Fruit fly (Drosophila melanogaster): ENCODE data around the gene CG31689.

The CG31689 gene

DNA sequence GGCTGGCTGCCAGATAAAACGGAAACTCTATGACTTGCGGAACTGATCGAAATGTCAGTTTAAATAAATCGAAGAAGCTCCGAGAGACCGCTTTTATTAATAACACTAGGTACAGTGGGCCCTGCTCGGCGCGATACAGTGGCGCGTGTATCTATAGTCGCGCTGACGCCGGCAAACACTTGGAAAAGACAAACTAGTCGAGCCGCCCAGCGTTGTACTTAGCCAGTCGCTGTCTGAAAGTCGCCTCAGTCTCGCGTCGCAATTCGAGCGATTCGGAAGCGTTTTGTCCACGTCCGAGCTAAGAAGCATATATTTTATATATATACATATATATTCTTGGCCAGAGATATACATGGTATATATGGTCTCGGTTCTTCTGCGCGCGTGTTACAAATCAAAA lies 4.4 kb downstream of the CG31689 start (continued):
- TF ChIP-seq CG6689 (GFP tag; IDR thresholded peaks at IDR 0.05) (no peak), zen2 (GFP tag; IDR thresholded peaks at IDR 0.05; ENCODE audit: partially characterized antibody) (no peak), Jarid2 (GFP tag; optimal IDR thresholded peaks at IDR 0.05) (peak; percentile 53), chinmo (GFP tag; IDR thresholded peaks at IDR 0.05; ENCODE audit: partially characterized antibody) (peak; percentile 65; the same call in 1 of the 4 replicates), CG2199 (GFP tag; IDR thresholded peaks at IDR 0.05) (0 out of 3 replicates have a peak, but pooled peaks have one; percentile 48), amos (GFP tag; IDR thresholded peaks at IDR 0.05; ENCODE audit: partially characterized antibody) (no peak; the same call in 1 of the 2 replicates), CG2712 (tag; optimal IDR thresholded peaks at IDR 0.05) (peak; percentile 7), sc (optimal IDR thresholded peaks at IDR 0.05) (no peak), sc (GFP tag; optimal IDR thresholded peaks at IDR 0.05) (no peak), CG4424 (GFP tag; optimal IDR thresholded peaks at IDR 0.05) (peak; percentile 24), ci (GFP tag; IDR thresholded peaks at IDR 0.05) (no peak), CG14014 (GFP tag; IDR thresholded peaks at IDR 0.05) (peak; percentile 42), CG3847 (GFP tag; IDR thresholded peaks at IDR 0.05) (peak; percentile 44; the same call in 1 of the 2 replicates), Adf1 (GFP tag; IDR thresholded peaks at IDR 0.05) (0 out of 2 replicates have a peak, but pooled peaks have one; percentile 24), CG4820 (GFP tag; optimal IDR thresholded peaks at IDR 0.05) (no peak), luna (GFP tag; optimal IDR thresholded peaks at IDR 0.05) (no peak), esg (GFP tag; conservative IDR thresholded peaks at IDR 0.05) (0 out of 2 replicates have a peak, but pooled peaks have one; percentile 21), CG32772 (GFP tag; IDR thresholded peaks at IDR 0.05) (no peak), ftz-f1 (GFP tag; optimal IDR thresholded peaks at IDR 0.05) (peak; percentile 58), CG4617 (GFP tag; optimal IDR thresholded peaks at IDR 0.05; ENCODE audit: borderline replicate concordance) (no peak), HLHmδ (GFP tag; optimal IDR thresholded peaks at IDR 0.05) (no peak), CG15601 (tag; optimal IDR thresholded peaks at IDR 0.05) (no peak), fd3F (GFP tag; optimal IDR thresholded peaks at IDR 0.05) (peak; percentile 27), Mrtf (GFP tag; IDR thresholded peaks at IDR 0.05) (peak; percentile 65; the same call in 1 of the 3 replicates), Hr3 (GFP tag; optimal IDR thresholded peaks at IDR 0.05) (no peak), CG11247 (GFP tag; IDR thresholded peaks at IDR 0.05) (peak; percentile 59), slbo (GFP tag; IDR thresholded peaks at IDR 0.05) (peak; percentile 70), D19B (GFP tag; optimal IDR thresholded peaks at IDR 0.05) (no peak), H15 (GFP tag; IDR thresholded peaks at IDR 0.05) (peak; percentile 56; the same call in 1 of the 3 replicates), CG13624 (GFP tag; optimal IDR thresholded peaks at IDR 0.05) (no peak), ATbp (GFP tag; optimal IDR thresholded peaks at IDR 0.05) (no peak), vvl (GFP tag; IDR thresholded peaks at IDR 0.05) (peak; percentile 54; the same call in 1 of the 2 replicates), Ravus (GFP tag; IDR thresholded peaks at IDR 0.05) (no peak), sens (GFP tag) (peak; percentile 70), wor (GFP tag; IDR thresholded peaks at IDR 0.05) (no peak), lilli (GFP tag; optimal IDR thresholded peaks at IDR 0.05) (peak; percentile 42), gce (GFP tag; IDR thresholded peaks at IDR 0.05) (no peak), fu2 (GFP tag; optimal IDR thresholded peaks at IDR 0.05) (no peak), CG14441 (GFP tag; IDR thresholded peaks at IDR 0.05) (peak; percentile 73), tgo (GFP tag; IDR thresholded peaks at IDR 0.05) (peak; percentile 34; the same call in 2 of the 3 replicates), gro (GFP tag; optimal IDR thresholded peaks at IDR 0.05) (no peak), CG12769 (tag; optimal IDR thresholded peaks at IDR 0.05) (peak; percentile 59), CG10321 (GFP tag; IDR thresholded peaks at IDR 0.05) (no peak), sug (tag; optimal IDR thresholded peaks at IDR 0.05) (peak; percentile 21), CG15514 (GFP tag; optimal IDR thresholded peaks at IDR 0.05) (peak; percentile 48), GATAe (GFP tag; conservative IDR thresholded peaks at IDR 0.05) (no peak), phol (tag; optimal IDR thresholded peaks at IDR 0.05) (no peak), ranshi (GFP tag; IDR thresholded peaks at IDR 0.05) (0 out of 2 replicates have a peak, but pooled peaks have one; percentile 29), CG2678 (tag; optimal IDR thresholded peaks at IDR 0.05) (peak; percentile 48), CG13296 (GFP tag; optimal IDR thresholded peaks at IDR 0.05) (peak; percentile 68), Drgx (GFP tag; IDR thresholded peaks at IDR 0.05) (peak; percentile 68), Sox102F (GFP tag; optimal IDR thresholded peaks at IDR 0.05) (peak; percentile 10)

Measured in whole organism, embryonic.